Fruit fly (Drosophila melanogaster): ENCODE data around the gene Glyat.

Glyat gene

dm6 chr2L:8010602-8011455, at the start of gene Glyat, which contains the start of gene Tg:
Glyat (minus strand) TSS chr2L:8010652.
Tg (plus strand) TSS chr2L:8011405.
- TF ChIP-seq D1 (tag; optimal IDR thresholded peaks at IDR 0.05) = peak; percentile 14
- TF ChIP-seq Pif1A (GFP tag; optimal IDR thresholded peaks at IDR 0.05) = no peak
- peak; percentile 48 for TF ChIP-seq CG12605 (GFP tag; IDR thresholded peaks at IDR 0.05)
- TF ChIP-seq CG10348 (GFP tag; IDR thresholded peaks at IDR 0.05) = no peak
- TF ChIP-seq gl (tag; optimal IDR thresholded peaks at IDR 0.05) = no peak
- no peak for TF ChIP-seq CG9948 (tag; optimal IDR thresholded peaks at IDR 0.05)
- no peak for TF ChIP-seq fd96Ca (GFP tag; IDR thresholded peaks at IDR 0.05)
- no peak for TF ChIP-seq CG13204 (GFP tag; optimal IDR thresholded peaks at IDR 0.05)

DNA sequence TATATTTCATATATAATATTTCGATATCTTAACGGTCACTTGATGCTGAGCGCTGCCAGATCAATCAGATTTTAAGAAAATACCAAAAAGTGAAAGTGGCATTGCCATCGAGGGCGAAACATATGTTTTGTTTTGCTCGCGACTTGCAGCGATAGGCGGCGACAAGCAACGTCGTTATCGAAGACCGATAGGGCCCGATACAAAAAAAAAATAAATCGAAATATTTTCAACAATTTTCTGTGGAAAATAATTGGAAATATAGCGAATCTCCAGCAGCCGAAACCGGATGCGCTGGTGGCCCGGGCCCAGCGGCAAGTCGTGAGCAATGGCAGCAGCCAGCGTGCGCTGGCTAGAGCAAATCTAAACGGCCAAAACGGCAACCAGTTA, 32.8 kb upstream of the Glyat start, which contains the start of gene Megf8:
Gene Megf8 (plus strand): TSS at position 190 of the 387 bp plus-strand sequence.
- no peak for TF ChIP-seq D1 (tag; optimal IDR thresholded peaks at IDR 0.05)
- no peak for TF ChIP-seq Pif1A (GFP tag; optimal IDR thresholded peaks at IDR 0.05)
- no peak for TF ChIP-seq rn (GFP tag; IDR thresholded peaks at IDR 0.05)
- no peak for TF ChIP-seq CG10348 (GFP tag; IDR thresholded peaks at IDR 0.05)
- TF ChIP-seq CG8301 (tag; optimal IDR thresholded peaks at IDR 0.05) = no peak
- TF ChIP-seq CG34367 (tag; optimal IDR thresholded peaks at IDR 0.05) = no peak
- TF ChIP-seq Snoo (tag; optimal IDR thresholded peaks at IDR 0.05) = no peak
- TF ChIP-seq CG15710 (tag; optimal IDR thresholded peaks at IDR 0.05) = no peak
- TF ChIP-seq CG4496 (GFP tag; IDR thresholded peaks at IDR 0.05) = no peak
- TF ChIP-seq fd96Ca (GFP tag; IDR thresholded peaks at IDR 0.05) = no peak
- TF ChIP-seq CG13204 (GFP tag; optimal IDR thresholded peaks at IDR 0.05) = no peak
- no peak for TF ChIP-seq CG8159 (tag; optimal IDR thresholded peaks at IDR 0.05)
- no peak for TF ChIP-seq CG32121 (GFP tag; IDR thresholded peaks at IDR 0.05)
- TF ChIP-seq EcR (GFP tag; optimal IDR thresholded peaks at IDR 0.05) = no peak
- TF ChIP-seq CG12605 (GFP tag; IDR thresholded peaks at IDR 0.05) = no peak
- TF ChIP-seq gl (tag; optimal IDR thresholded peaks at IDR 0.05) = no peak

DNA sequence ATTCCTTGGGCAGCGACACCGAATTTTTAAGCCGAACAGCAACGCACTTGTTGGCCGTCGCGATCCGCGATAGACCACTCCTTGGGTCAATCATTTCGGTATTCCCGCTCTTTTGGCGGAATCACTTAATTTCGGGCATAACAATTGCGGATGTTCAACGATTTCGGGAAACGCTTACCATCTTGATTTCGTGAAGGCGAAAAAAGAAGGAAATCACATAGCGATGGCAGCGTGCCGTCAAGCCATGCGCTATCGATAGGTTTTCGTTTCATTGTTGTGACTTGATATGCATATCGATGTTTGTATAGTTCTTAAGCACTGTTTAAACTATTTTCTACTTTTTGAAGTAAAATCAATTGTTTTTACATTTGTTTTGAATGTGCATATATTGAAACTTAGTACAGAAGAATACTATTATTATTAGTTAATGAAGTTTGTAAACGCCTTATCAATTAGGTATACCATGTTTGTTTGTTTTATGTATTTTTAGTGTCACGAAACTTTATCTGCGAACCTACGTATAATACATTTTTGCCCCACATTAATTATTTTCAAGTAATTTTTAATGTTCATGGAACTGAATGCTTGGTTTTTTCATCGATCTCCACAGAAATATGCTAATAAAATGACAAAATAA, 32.3 kb upstream of the Glyat start, which contains the start of gene RpL36A:
Gene RpL36A (minus strand): TSS at position 265 of the 637 bp plus-strand sequence.
- TF ChIP-seq D1 (tag; optimal IDR thresholded peaks at IDR 0.05) (no peak), EcR (GFP tag; optimal IDR thresholded peaks at IDR 0.05) (no peak), CG32121 (GFP tag; IDR thresholded peaks at IDR 0.05) (no peak), CG4496 (GFP tag; IDR thresholded peaks at IDR 0.05) (no peak; the same call in 2 of the 3 replicates), gl (tag; optimal IDR thresholded peaks at IDR 0.05) (peak; percentile 33), CG15710 (tag; optimal IDR thresholded peaks at IDR 0.05) (peak; percentile 34), CG8301 (tag; optimal IDR thresholded peaks at IDR 0.05) (no peak), CG8159 (tag; optimal IDR thresholded peaks at IDR 0.05) (peak; percentile 18), Pif1B (GFP tag; optimal IDR thresholded peaks at IDR 0.05) (no peak), Snoo (tag; optimal IDR thresholded peaks at IDR 0.05) (peak; percentile 6), CG17806 (tag; optimal IDR thresholded peaks at IDR 0.05) (no peak), fd96Ca (GFP tag; IDR thresholded peaks at IDR 0.05) (peak; percentile 34; the same call in 1 of the 3 replicates), Ets98B (GFP tag; IDR thresholded peaks at IDR 0.05) (peak; percentile 28; the same call in 1 of the 2 replicates), CG34367 (tag; optimal IDR thresholded peaks at IDR 0.05) (peak; percentile 12)

DNA sequence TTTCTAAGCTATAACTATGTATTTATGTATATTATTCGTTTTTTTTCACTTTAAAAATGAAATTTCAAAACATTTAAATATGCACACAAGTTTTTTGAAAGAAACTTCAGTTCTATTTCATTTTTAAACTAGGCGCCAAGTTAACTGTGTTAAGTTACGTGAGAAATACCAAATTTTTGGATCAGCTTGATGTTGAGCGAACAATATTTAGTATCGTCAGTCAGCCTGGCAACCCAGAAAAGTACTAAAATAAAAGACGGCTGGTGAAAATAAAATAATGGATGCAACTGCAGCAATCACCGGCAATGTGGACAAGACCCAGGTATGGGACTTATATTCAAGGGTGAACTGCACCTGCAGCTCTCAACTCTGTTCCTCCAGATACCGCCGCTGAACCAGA, 30.4 kb upstream of the Glyat start, which contains the start of gene CCDC53:
Gene CCDC53 (plus strand): TSS at position 235 of the 400 bp plus-strand sequence.
- no peak for TF ChIP-seq CG9948 (tag; optimal IDR thresholded peaks at IDR 0.05)
- no peak for TF ChIP-seq EcR (GFP tag; optimal IDR thresholded peaks at IDR 0.05)
- no peak for TF ChIP-seq CG15710 (tag; optimal IDR thresholded peaks at IDR 0.05)
- TF ChIP-seq fd96Ca (GFP tag; IDR thresholded peaks at IDR 0.05) = no peak
- TF ChIP-seq CG4496 (GFP tag; IDR thresholded peaks at IDR 0.05) = no peak
- TF ChIP-seq CG12605 (GFP tag; IDR thresholded peaks at IDR 0.05) = no peak
- no peak for TF ChIP-seq Ets98B (GFP tag; IDR thresholded peaks at IDR 0.05)
- TF ChIP-seq CG32121 (GFP tag; IDR thresholded peaks at IDR 0.05) = no peak
- no peak for TF ChIP-seq gl (tag; optimal IDR thresholded peaks at IDR 0.05)
- TF ChIP-seq Snoo (tag; optimal IDR thresholded peaks at IDR 0.05) = no peak
- no peak for TF ChIP-seq rn (GFP tag; IDR thresholded peaks at IDR 0.05)

- TF ChIP-seq gl (tag; optimal IDR thresholded peaks at IDR 0.05) = no peak
These were observed 29.2 kb upstream of the Glyat start, which contains the start of gene CG7367 for dm6 chr2L:8039688-8040087. CG7367 (minus strand) TSS chr2L:8039788.

- peak; percentile 75 for TF ChIP-seq fd96Ca (GFP tag; IDR thresholded peaks at IDR 0.05)
- no peak for TF ChIP-seq Snoo (tag; optimal IDR thresholded peaks at IDR 0.05)
- peak; percentile 82 for TF ChIP-seq Ets98B (GFP tag; IDR thresholded peaks at IDR 0.05)
- TF ChIP-seq CG10348 (GFP tag; IDR thresholded peaks at IDR 0.05) = no peak
- peak; percentile 53 for TF ChIP-seq CG17806 (tag; optimal IDR thresholded peaks at IDR 0.05)
- TF ChIP-seq rn (GFP tag; IDR thresholded peaks at IDR 0.05) = 0 out of 2 replicates have a peak, but pooled peaks have one; percentile 13
- no peak for TF ChIP-seq CG14655 (GFP tag; optimal IDR thresholded peaks at IDR 0.05)
- no peak for TF ChIP-seq D1 (tag; optimal IDR thresholded peaks at IDR 0.05)
- TF ChIP-seq Pif1B (GFP tag; optimal IDR thresholded peaks at IDR 0.05) = peak; percentile 18
- TF ChIP-seq CG4496 (GFP tag; IDR thresholded peaks at IDR 0.05) = peak; percentile 79
- TF ChIP-seq CG34367 (tag; optimal IDR thresholded peaks at IDR 0.05) = peak; percentile 35
- peak; percentile 78 for TF ChIP-seq Pif1A (GFP tag; optimal IDR thresholded peaks at IDR 0.05)
- TF ChIP-seq CG32121 (GFP tag; IDR thresholded peaks at IDR 0.05) = peak; percentile 83
- TF ChIP-seq gl (tag; optimal IDR thresholded peaks at IDR 0.05) = peak; percentile 8
- peak; percentile 57 for TF ChIP-seq CG15710 (tag; optimal IDR thresholded peaks at IDR 0.05)
- TF ChIP-seq CG8159 (tag; optimal IDR thresholded peaks at IDR 0.05) = peak; percentile 52
- TF ChIP-seq CG12605 (GFP tag; IDR thresholded peaks at IDR 0.05) = peak; percentile 80
- peak; percentile 61 for TF ChIP-seq CG9948 (tag; optimal IDR thresholded peaks at IDR 0.05)
- no peak for TF ChIP-seq CG13204 (GFP tag; optimal IDR thresholded peaks at IDR 0.05)
- TF ChIP-seq CG8301 (tag; optimal IDR thresholded peaks at IDR 0.05) = peak; percentile 77
- TF ChIP-seq EcR (GFP tag; optimal IDR thresholded peaks at IDR 0.05) = no peak
These were observed 24.3 kb upstream of the Glyat start for dm6 chr2L:8034734-8035133.

Data from whole organism, pupa.